Worm (Caenorhabditis elegans): ENCODE results near the gene C02F5.12.

C02F5.12 gene

DNA sequence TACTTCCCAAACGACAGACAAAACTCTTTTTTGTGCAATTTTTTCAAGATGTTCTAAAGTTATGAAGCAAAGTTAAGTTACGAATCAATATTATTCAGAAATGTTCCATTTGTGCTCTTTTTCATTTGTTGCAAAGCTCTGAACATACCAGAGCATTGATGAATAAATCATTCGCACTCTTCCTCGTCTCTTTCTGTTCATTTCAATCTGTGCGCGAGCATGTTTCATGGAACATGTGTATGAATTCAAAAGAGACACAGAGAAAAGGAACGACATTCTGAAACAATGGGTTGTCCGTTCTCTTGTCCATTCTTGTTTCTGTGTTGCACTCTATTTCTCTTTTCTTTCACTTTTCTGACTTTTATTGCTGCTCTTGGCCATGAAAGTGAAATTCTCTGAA lies 37.5 kb upstream of the C02F5.12 start:
- no peak for TF ChIP-seq ets-7 (tag; optimal IDR thresholded peaks at IDR 0.05)
- no peak for TF ChIP-seq scrt-1 (GFP tag; IDR thresholded peaks at IDR 0.05)
- no peak for TF ChIP-seq F13C5.2 (tag; optimal IDR thresholded peaks at IDR 0.05)
- no peak for TF ChIP-seq ceh-13 (GFP tag; optimal IDR thresholded peaks at IDR 0.05)
- no peak for TF ChIP-seq pes-1 (GFP tag; IDR thresholded peaks at IDR 0.05)
- no peak for TF ChIP-seq aly-1 (tag; optimal IDR thresholded peaks at IDR 0.05)
- no peak for TF ChIP-seq ceh-36 (tag; optimal IDR thresholded peaks at IDR 0.05)
- no peak for TF ChIP-seq tbx-37 (GFP tag; conservative IDR thresholded peaks at IDR 0.05)

DNA sequence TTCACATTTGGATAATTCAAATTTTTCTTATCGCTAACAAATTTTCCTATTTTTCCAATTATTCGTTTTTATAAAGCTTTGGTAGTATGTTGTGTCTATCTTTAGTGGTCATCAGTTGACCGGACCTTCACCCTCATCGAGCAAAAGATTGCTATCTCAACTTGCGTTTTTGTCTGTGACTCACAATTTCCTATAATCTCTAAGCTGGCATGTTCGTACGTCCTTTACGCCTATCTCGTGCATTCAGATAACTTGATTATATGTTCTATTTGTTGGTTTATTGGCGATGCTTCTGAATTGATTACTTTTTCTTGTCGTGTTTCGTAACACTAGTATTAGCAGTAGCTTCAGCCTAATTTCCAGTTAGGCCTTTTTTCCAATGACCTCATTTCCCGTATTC lies 36.7 kb upstream of the C02F5.12 start:
- TF ChIP-seq hnd-1 (tag; optimal IDR thresholded peaks at IDR 0.05) (no peak), scrt-1 (GFP tag; IDR thresholded peaks at IDR 0.05) (no peak), tra-4 (tag; optimal IDR thresholded peaks at IDR 0.05) (no peak), aly-1 (tag; optimal IDR thresholded peaks at IDR 0.05) (no peak), flt-1 (GFP tag; IDR thresholded peaks at IDR 0.05) (no peak)

DNA sequence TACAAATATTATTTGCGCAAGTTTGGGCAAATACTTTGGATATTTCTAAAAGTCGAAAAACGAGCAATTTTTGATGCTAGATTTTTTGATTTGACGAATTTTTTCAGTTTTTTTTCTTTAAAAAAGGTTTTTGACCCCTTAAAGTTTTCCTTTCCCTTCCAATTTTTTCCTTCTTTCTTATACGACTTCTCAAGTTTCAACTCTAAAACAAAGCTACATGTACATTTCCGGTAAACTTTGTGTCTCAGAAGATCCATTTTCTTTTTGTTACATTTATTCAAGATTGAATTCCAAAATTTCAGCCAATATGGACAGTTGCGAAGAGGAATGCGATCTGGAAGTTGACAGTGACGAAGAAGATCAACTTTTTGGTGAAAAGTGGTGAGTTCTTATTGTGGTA lies 36.0 kb upstream of the C02F5.12 start, which contains the start of gene mig-10:
Gene mig-10 (plus strand): TSS at position 301 of the 400 bp plus-strand sequence.
- TF ChIP-seq sea-1 (GFP tag; conservative IDR thresholded peaks at IDR 0.05) (no peak), pes-1 (GFP tag; IDR thresholded peaks at IDR 0.05) (no peak), B0310.2 (tag; optimal IDR thresholded peaks at IDR 0.05) (no peak), ets-7 (tag; optimal IDR thresholded peaks at IDR 0.05) (no peak), ceh-36 (tag; optimal IDR thresholded peaks at IDR 0.05) (no peak)

DNA sequence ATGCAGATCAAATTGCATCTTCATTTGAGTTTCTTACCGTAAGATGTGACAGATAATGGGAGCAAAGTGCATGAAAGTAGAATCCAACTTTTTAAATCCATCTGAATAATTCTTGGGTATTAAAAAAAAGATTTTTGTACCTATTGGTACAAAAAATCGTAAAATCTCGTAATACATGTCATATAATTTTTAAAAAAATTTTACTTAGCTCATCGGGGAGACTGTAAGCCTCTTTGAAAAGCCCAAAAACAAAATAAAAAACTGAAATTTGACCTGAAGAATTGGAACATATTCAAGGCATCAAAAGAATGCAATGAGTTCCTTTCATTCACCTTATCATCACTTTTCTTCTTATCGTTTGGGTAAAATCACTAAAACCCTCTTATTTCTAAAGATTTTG lies 33.0 kb upstream of the C02F5.12 start, which contains the start of gene clec-160:
Gene clec-160 (minus strand): TSS at position 101 of the 400 bp plus-strand sequence.
- TF ChIP-seq tbx-11 (GFP tag; IDR thresholded peaks at IDR 0.05) (no peak), ceh-36 (tag; optimal IDR thresholded peaks at IDR 0.05) (no peak), aly-1 (tag; optimal IDR thresholded peaks at IDR 0.05) (no peak), B0310.2 (tag; optimal IDR thresholded peaks at IDR 0.05) (no peak), flt-1 (GFP tag; IDR thresholded peaks at IDR 0.05) (no peak), F13C5.2 (tag; optimal IDR thresholded peaks at IDR 0.05) (no peak), ets-7 (tag; optimal IDR thresholded peaks at IDR 0.05) (no peak), ceh-13 (GFP tag; optimal IDR thresholded peaks at IDR 0.05) (no peak), hmg-4 (GFP tag; optimal IDR thresholded peaks at IDR 0.05) (no peak)

DNA sequence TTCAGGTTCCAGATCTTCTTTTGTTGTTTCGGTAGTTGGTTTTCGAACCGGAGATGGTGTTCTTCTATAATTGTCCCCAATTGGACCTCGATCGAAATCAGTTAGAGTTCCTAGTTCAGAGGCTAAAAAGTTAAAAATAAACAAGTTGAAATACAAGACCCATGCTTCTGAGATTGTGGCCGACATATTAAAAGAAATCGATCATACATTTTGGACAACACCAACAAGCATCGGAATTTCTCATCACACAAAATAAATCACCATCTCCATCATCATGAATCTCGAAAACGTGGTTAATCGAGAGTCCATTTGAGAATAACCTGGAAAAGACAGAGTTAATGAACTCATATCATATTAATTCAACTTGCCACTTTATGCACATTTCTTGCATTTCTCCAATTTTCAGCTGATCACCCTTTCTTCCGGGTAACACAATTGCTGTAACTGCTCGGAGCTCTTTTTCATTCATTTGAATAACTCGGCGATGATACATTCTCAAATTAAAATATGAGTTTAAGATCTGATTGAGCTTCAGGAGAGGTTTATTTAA lies 28.9 kb upstream of the C02F5.12 start, which contains the start of the genes mps-4 and F09G8.10:
Gene mps-4 (minus strand): TSS at position 101 of the 550 bp plus-strand sequence.
Gene F09G8.10 (minus strand): TSS at position 500 of the 550 bp plus-strand sequence.
- TF ChIP-seq ceh-13 (GFP tag; optimal IDR thresholded peaks at IDR 0.05) (no peak), hmbx-1 (tag; optimal IDR thresholded peaks at IDR 0.05) (no peak), tbx-37 (GFP tag; conservative IDR thresholded peaks at IDR 0.05) (no peak), pes-1 (GFP tag; IDR thresholded peaks at IDR 0.05) (no peak), flt-1 (GFP tag; IDR thresholded peaks at IDR 0.05) (no peak), B0310.2 (tag; optimal IDR thresholded peaks at IDR 0.05) (no peak), hnd-1 (tag; optimal IDR thresholded peaks at IDR 0.05) (no peak), scrt-1 (GFP tag; IDR thresholded peaks at IDR 0.05) (no peak), tra-4 (tag; optimal IDR thresholded peaks at IDR 0.05) (no peak), tbx-11 (GFP tag; IDR thresholded peaks at IDR 0.05) (no peak), hmg-4 (GFP tag; optimal IDR thresholded peaks at IDR 0.05) (no peak), sea-1 (GFP tag; conservative IDR thresholded peaks at IDR 0.05) (no peak), ama-1 (optimal IDR thresholded peaks at IDR 0.05) (no peak), aly-1 (tag; optimal IDR thresholded peaks at IDR 0.05) (no peak)

DNA sequence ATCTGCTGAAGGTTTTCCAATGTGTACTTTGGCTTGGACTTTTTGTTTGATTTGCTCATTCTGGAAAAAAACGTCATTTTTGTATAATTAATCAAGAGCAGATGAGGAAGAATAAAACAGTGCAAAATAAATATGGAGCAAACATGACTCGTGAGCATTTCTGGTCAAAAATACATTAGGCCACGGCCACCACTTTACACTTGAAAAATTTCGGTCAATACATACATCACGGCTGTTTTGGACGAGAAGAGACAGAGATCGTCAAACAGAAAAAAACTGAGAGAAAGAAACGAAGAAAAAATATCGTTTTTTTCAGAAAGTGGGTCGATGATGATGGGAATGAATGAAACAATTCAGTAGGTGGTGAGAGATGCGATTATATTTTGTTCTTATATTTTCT lies 25.5 kb upstream of the C02F5.12 start, which contains the start of the genes F09G8.7 and crn-7:
Gene F09G8.7 (minus strand): TSS at position 60 of the 400 bp plus-strand sequence.
Gene crn-7 (plus strand): TSS at position 236 of the 400 bp plus-strand sequence.
- TF ChIP-seq ama-1 (optimal IDR thresholded peaks at IDR 0.05) (no peak), pes-1 (GFP tag; IDR thresholded peaks at IDR 0.05) (no peak), hnd-1 (tag; optimal IDR thresholded peaks at IDR 0.05) (no peak), ceh-13 (GFP tag; optimal IDR thresholded peaks at IDR 0.05) (no peak), flt-1 (GFP tag; IDR thresholded peaks at IDR 0.05) (no peak), ets-7 (tag; optimal IDR thresholded peaks at IDR 0.05) (no peak), tra-4 (tag; optimal IDR thresholded peaks at IDR 0.05) (no peak), aly-1 (tag; optimal IDR thresholded peaks at IDR 0.05) (no peak), tbx-37 (GFP tag; conservative IDR thresholded peaks at IDR 0.05) (no peak), hmbx-1 (tag; optimal IDR thresholded peaks at IDR 0.05) (no peak), ceh-36 (tag; optimal IDR thresholded peaks at IDR 0.05) (no peak), sea-1 (GFP tag; conservative IDR thresholded peaks at IDR 0.05) (no peak), tbx-11 (GFP tag; IDR thresholded peaks at IDR 0.05) (no peak), hmg-4 (GFP tag; optimal IDR thresholded peaks at IDR 0.05) (no peak)

DNA sequence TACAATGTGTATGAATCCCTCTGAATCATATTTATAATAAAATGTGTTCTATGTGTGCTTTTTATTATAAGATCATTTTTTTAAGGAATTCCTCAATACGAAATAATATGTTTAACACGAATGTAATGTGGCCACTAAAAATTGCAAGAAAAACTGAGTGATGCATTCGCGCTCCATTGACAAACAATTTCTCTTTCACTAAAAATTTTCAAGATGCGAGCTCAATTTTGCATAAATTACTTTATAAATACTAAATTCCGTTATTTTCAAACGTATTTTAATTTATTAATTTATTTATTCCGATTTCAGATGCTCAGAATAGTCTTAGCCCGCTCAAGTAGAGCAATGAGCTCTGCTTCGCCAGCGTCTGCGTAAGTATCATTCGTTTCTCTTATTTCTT lies 22.9 kb upstream of the C02F5.12 start, which contains the start of gene mrps-9:
Gene mrps-9 (plus strand): TSS at position 310 of the 400 bp plus-strand sequence.
- no peak for TF ChIP-seq ceh-36 (tag; optimal IDR thresholded peaks at IDR 0.05)
- TF ChIP-seq B0310.2 (tag; optimal IDR thresholded peaks at IDR 0.05), result no peak
- TF ChIP-seq F13C5.2 (tag; optimal IDR thresholded peaks at IDR 0.05), result no peak
- no peak for TF ChIP-seq tbx-11 (GFP tag; IDR thresholded peaks at IDR 0.05)
- TF ChIP-seq ets-7 (tag; optimal IDR thresholded peaks at IDR 0.05), result no peak
- no peak for TF ChIP-seq pes-1 (GFP tag; IDR thresholded peaks at IDR 0.05)
- no peak for TF ChIP-seq sea-1 (GFP tag; conservative IDR thresholded peaks at IDR 0.05)
- TF ChIP-seq tra-4 (tag; optimal IDR thresholded peaks at IDR 0.05), result no peak
- TF ChIP-seq scrt-1 (GFP tag; IDR thresholded peaks at IDR 0.05), result no peak
- no peak for TF ChIP-seq hnd-1 (tag; optimal IDR thresholded peaks at IDR 0.05)
- TF ChIP-seq hmbx-1 (tag; optimal IDR thresholded peaks at IDR 0.05), result no peak
- TF ChIP-seq hmg-4 (GFP tag; optimal IDR thresholded peaks at IDR 0.05), result no peak
- no peak for TF ChIP-seq flt-1 (GFP tag; IDR thresholded peaks at IDR 0.05)
- no peak for TF ChIP-seq ceh-13 (GFP tag; optimal IDR thresholded peaks at IDR 0.05)
- no peak for TF ChIP-seq ama-1 (optimal IDR thresholded peaks at IDR 0.05)
- no peak for TF ChIP-seq tbx-37 (GFP tag; conservative IDR thresholded peaks at IDR 0.05)
- TF ChIP-seq aly-1 (tag; optimal IDR thresholded peaks at IDR 0.05), result no peak
